Fruit fly (Drosophila melanogaster): Measurements from ENCODE around the gene 140up.

140up gene

DNA sequence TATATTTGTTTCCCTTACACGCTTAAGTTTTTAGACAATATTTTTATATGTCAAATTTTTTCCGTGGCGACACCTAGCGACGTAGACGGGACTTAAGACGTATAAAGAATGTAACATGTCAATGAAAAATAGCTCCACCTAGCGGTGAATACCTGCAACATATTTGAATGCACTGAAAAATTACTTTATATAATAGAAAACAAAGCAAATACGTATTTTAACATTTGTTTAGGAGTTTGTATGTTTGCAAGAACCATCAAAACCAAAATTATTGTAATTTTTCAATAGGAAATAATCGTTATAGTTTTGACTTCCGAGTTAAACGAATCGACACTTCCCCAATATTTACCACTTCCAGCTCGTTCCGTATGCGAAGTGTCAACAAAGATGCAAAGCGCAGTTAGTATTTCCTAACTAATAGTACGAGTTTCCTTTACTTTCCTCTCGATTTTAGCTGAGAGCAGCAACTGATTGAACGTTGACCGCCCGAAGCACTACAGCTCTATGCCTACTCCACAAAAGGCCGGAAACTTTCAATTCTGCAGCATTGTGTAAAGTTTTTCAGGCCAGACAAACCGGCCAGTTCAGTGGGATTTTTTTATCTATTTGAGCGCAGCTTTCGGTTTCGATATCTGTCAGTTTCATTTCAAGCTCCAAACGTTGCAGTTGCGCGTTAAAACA, 36.3 kb downstream of the 140up start, which contains the start of gene Npc2b (continued):
- TF ChIP-seq gcm (GFP tag; optimal IDR thresholded peaks at IDR 0.05): peak; percentile 4
- TF ChIP-seq CG17568 (GFP tag; optimal IDR thresholded peaks at IDR 0.05): peak; percentile 65
- TF ChIP-seq CG10654 (GFP tag; optimal IDR thresholded peaks at IDR 0.05): no peak
- TF ChIP-seq CG2116 (GFP tag; optimal IDR thresholded peaks at IDR 0.05): peak; percentile 20
- TF ChIP-seq Mad (GFP tag; optimal IDR thresholded peaks at IDR 0.05): peak; percentile 57
- TF ChIP-seq trh (GFP tag; optimal IDR thresholded peaks at IDR 0.05): no peak
- TF ChIP-seq CG4820 (GFP tag; optimal IDR thresholded peaks at IDR 0.05): peak; percentile 34
- TF ChIP-seq CG6683 (GFP tag; optimal IDR thresholded peaks at IDR 0.05): peak; percentile 23
- no peak for TF ChIP-seq dimm (GFP tag; IDR thresholded peaks at IDR 0.05)
- TF ChIP-seq ro (GFP tag; IDR thresholded peaks at IDR 0.05): no peak
- TF ChIP-seq so (GFP tag; IDR thresholded peaks at IDR 0.05): no peak
- TF ChIP-seq CG12659 (GFP tag; optimal IDR thresholded peaks at IDR 0.05): peak; percentile 34
- TF ChIP-seq Dll (GFP tag; IDR thresholded peaks at IDR 0.05; ENCODE audit: partially characterized antibody): no peak
- TF ChIP-seq al (GFP tag; IDR thresholded peaks at IDR 0.05): 0 out of 2 replicates have a peak, but pooled peaks have one; percentile 21
- TF ChIP-seq slbo (GFP tag; IDR thresholded peaks at IDR 0.05): peak; percentile 81
- no peak for TF ChIP-seq CG13296 (GFP tag; optimal IDR thresholded peaks at IDR 0.05)
- TF ChIP-seq CG14860 (GFP tag; IDR thresholded peaks at IDR 0.05; ENCODE audit: partially characterized antibody): no peak
- no peak for TF ChIP-seq hb (GFP tag; IDR thresholded peaks at IDR 0.05; ENCODE audit: partially characterized antibody)
- peak; percentile 17 for TF ChIP-seq CG1529 (GFP tag; optimal IDR thresholded peaks at IDR 0.05)
- no peak for TF ChIP-seq Gsc (GFP tag; IDR thresholded peaks at IDR 0.05)
- TF ChIP-seq CG10321 (GFP tag; IDR thresholded peaks at IDR 0.05): no peak
- no peak for TF ChIP-seq ftz-f1 (GFP tag; optimal IDR thresholded peaks at IDR 0.05)
- TF ChIP-seq CG13894 (tag; optimal IDR thresholded peaks at IDR 0.05): peak; percentile 49
- TF ChIP-seq gce (GFP tag; IDR thresholded peaks at IDR 0.05): no peak
- TF ChIP-seq Scr (GFP tag; IDR thresholded peaks at IDR 0.05; ENCODE audit: partially characterized antibody): peak; percentile 38; the same call in 1 of the 2 replicates
- peak; percentile 58 for TF ChIP-seq unpg (GFP tag; optimal IDR thresholded peaks at IDR 0.05)
- TF ChIP-seq Spps (tag; optimal IDR thresholded peaks at IDR 0.05): no peak
- peak; percentile 49 for TF ChIP-seq shn (GFP tag; optimal IDR thresholded peaks at IDR 0.05)
- no peak for TF ChIP-seq lbe (GFP tag; optimal IDR thresholded peaks at IDR 0.05)
- TF ChIP-seq NC2β (GFP tag; optimal IDR thresholded peaks at IDR 0.05): peak; percentile 46
- no peak for TF ChIP-seq CG8478 (optimal IDR thresholded peaks at IDR 0.05)
- TF ChIP-seq H15 (GFP tag; IDR thresholded peaks at IDR 0.05): 0 out of 3 replicates have a peak, but pooled peaks have one; percentile 36
- TF ChIP-seq exex (tag; optimal IDR thresholded peaks at IDR 0.05): peak; percentile 20
- peak; percentile 56 for TF ChIP-seq CG15269 (tag; optimal IDR thresholded peaks at IDR 0.05)
- peak in 1 of 2 experiments; percentile 46 for TF ChIP-seq insv (GFP tag; optimal IDR thresholded peaks at IDR 0.05)
- peak; percentile 92 for TF ChIP-seq sens (GFP tag)
- TF ChIP-seq ttk (GFP tag; IDR thresholded peaks at IDR 0.05): no peak
- no peak for TF ChIP-seq rib (GFP tag; IDR thresholded peaks at IDR 0.05)
- no peak for TF ChIP-seq C15 (GFP tag; IDR thresholded peaks at IDR 0.05)
- TF ChIP-seq CG17359 (tag; optimal IDR thresholded peaks at IDR 0.05): peak; percentile 70
- no peak for TF ChIP-seq CG4404 (GFP tag; IDR thresholded peaks at IDR 0.05)
- no peak for TF ChIP-seq CG17612 (GFP tag; IDR thresholded peaks at IDR 0.05)
- TF ChIP-seq Bdp1 (GFP tag; optimal IDR thresholded peaks at IDR 0.05): peak; percentile 47
- TF ChIP-seq CG7556 (GFP tag; optimal IDR thresholded peaks at IDR 0.05): peak; percentile 53
- TF ChIP-seq toy (GFP tag; IDR thresholded peaks at IDR 0.05): no peak
- TF ChIP-seq Lpt (GFP tag; optimal IDR thresholded peaks at IDR 0.05): no peak
- peak; percentile 54 to 86 for TF ChIP-seq Pdp1 (GFP tag; optimal IDR thresholded peaks at IDR 0.05)
- no peak for TF ChIP-seq HLH4C (GFP tag; IDR thresholded peaks at IDR 0.05; ENCODE audit: partially characterized antibody)
- TF ChIP-seq dmrt11E (tag; optimal IDR thresholded peaks at IDR 0.05): peak; percentile 49
- peak; percentile 54 for TF ChIP-seq MTF-1 (GFP tag; optimal IDR thresholded peaks at IDR 0.05; ENCODE audit: borderline replicate concordance)

Data from whole organism, embryonic.